Worm (Caenorhabditis elegans) whole organism, young adult: ENCODE measurements around the gene sec-6.

Experiments used
- B0019.2 ChIP-seq: fragments of 200-800 bp; sonication (Bioruptor generic); conservative IDR thresholded peaks from 2 replicates; pipeline ENCODE4 v1.3.6; 2022; ENCODE audit warnings: missing genetic modification reagents, missing genetic modification characterization, missing compliant biosample characterization
- B0261.1 ChIP-seq: sonication (generic microtip); optimal IDR thresholded peaks from 2 replicates; lab custom pipeline; 2016; ENCODE audit warnings: mild to moderate bottlenecking, missing genetic modification characterization, moderate library complexity, missing compliant biosample characterization
- B0336.3 ChIP-seq: fragments of 200-800 bp; sonication (Bioruptor generic); IDR thresholded peaks from 2 replicates; pipeline ENCODE4 v1.3.6; 2022; ENCODE audit warnings: missing genetic modification characterization, missing compliant biosample characterization
- ZK185.1 ChIP-seq: sonication (generic microtip); optimal IDR thresholded peaks from 2 replicates; lab custom pipeline; 2016; ENCODE audit warnings: mild to moderate bottlenecking, missing genetic modification characterization, missing compliant biosample characterization; ENCODE audit not compliant: poor library complexity, severe bottlenecking
- ccch-3 ChIP-seq: fragments of 200-800 bp; sonication (Bioruptor generic); optimal IDR thresholded peaks from 2 replicates; lab custom pipeline; 2018; ENCODE audit warnings: mild to moderate bottlenecking, missing genetic modification characterization, missing compliant biosample characterization
- ceh-100 ChIP-seq: fragments of 200-800 bp; sonication (Bioruptor generic); IDR thresholded peaks from 2 replicates; pipeline ENCODE4 v1.3.6; 2022; ENCODE audit warnings: missing genetic modification reagents, missing genetic modification characterization, missing compliant biosample characterization
- ceh-58 ChIP-seq: fragments of 200-800 bp; sonication (Bioruptor generic); IDR thresholded peaks from 2 replicates; pipeline ENCODE4 v1.3.6; 2022; ENCODE audit warnings: missing genetic modification characterization, missing compliant biosample characterization
- lir-1 ChIP-seq: fragments of 200-800 bp; sonication (Bioruptor generic); conservative IDR thresholded peaks from 2 replicates; pipeline ENCODE4 v1.3.6; 2022; ENCODE audit warnings: missing genetic modification reagents, missing genetic modification characterization, missing compliant biosample characterization
- nfyb-1 ChIP-seq: fragments of 200-800 bp; sonication (Bioruptor generic); IDR thresholded peaks from 2 replicates; pipeline ENCODE4 v1.3.6; 2022; ENCODE audit warnings: missing genetic modification reagents, missing genetic modification characterization, missing compliant biosample characterization
- unc-62 ChIP-seq: fragments of 150-350 bp; optimal IDR thresholded peaks from 2 replicates; lab custom pipeline; 2014; ENCODE audit warnings: missing biosample characterization, missing genetic modification reagents, missing genetic modification characterization

DNA sequence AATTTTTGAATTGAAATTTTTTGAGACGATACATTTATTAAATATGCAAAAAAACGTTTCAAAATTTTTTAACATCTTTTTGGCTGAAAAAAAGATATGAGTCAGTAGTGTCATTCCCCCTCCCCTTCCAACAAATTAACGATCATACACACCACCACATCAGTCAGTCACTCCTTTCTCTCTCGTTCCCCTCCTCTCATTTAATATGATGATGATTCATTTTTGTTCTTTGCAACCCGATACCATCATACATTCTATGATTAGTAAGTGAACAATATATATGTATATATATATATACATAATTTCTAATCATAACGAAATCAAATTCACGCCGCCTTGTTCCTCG is 21.9 kb upstream of the sec-6 start:
- TF ChIP-seq nfyb-1 (GFP tag; lab: Robert Waterston, UW), result no peak
- no peak for TF ChIP-seq lir-1 (GFP tag; lab: Robert Waterston, UW)
- TF ChIP-seq ZK185.1 (tag; lab: Kevin White, UChicago), result no peak
- no peak for TF ChIP-seq ceh-100 (GFP tag; lab: Robert Waterston, UW)
- TF ChIP-seq ceh-58 (GFP tag; lab: Robert Waterston, UW), result no peak
- TF ChIP-seq unc-62 (GFP tag; lab: Kevin White, UChicago), result peak; percentile 21
- no peak for TF ChIP-seq B0336.3
- TF ChIP-seq B0261.1 (tag; lab: Kevin White, UChicago), result no peak
- no peak for TF ChIP-seq ccch-3 (GFP tag; lab: Kevin White, UChicago)
- no peak for TF ChIP-seq B0019.2 (GFP tag; lab: Robert Waterston, UW)
